Worm (Caenorhabditis elegans) whole organism, L4 larva: ENCODE results near the gene T25B6.4.

Experiments
- ama-1 ChIP-seq: fragments of 150-350 bp; optimal IDR thresholded peaks from 2 replicates; lab custom pipeline; 2014; ENCODE audit warnings: inconsistent platforms, mixed read lengths
- hlh-30 ChIP-seq: sonication (generic microtip); optimal IDR thresholded peaks from 2 replicates; lab custom pipeline; 2017; ENCODE audit warnings: antibody characterized with exemption, mild to moderate bottlenecking, missing genetic modification characterization, missing compliant biosample characterization; ENCODE audit not compliant: insufficient read depth
- mes-2 ChIP-seq: sonication (generic microtip); optimal IDR thresholded peaks from 2 replicates; lab custom pipeline; 2016; ENCODE audit warnings: missing genotype, mild to moderate bottlenecking, missing genetic modification characterization, missing compliant biosample characterization; ENCODE audit not compliant: poor library complexity, severe bottlenecking
- sdz-12 ChIP-seq: fragments of 200-800 bp; sonication (Bioruptor generic); optimal IDR thresholded peaks from 2 replicates; lab custom pipeline; 2018; ENCODE audit warnings: mild to moderate bottlenecking, missing genetic modification characterization, missing compliant biosample characterization
- skn-1 ChIP-seq: fragments of 150-350 bp; optimal IDR thresholded peaks from 2 replicates; lab custom pipeline; 2014; ENCODE audit warnings: missing biosample characterization, missing genetic modification characterization
- spr-1 ChIP-seq: sonication (generic microtip); optimal IDR thresholded peaks from 2 replicates; lab custom pipeline; 2016; ENCODE audit warnings: mild to moderate bottlenecking, missing genetic modification characterization, missing compliant biosample characterization
- unc-130 ChIP-seq: sonication (generic microtip); optimal IDR thresholded peaks from 2 replicates; lab custom pipeline; 2016; ENCODE audit warnings: missing genetic modification reagents, missing genetic modification characterization, missing compliant biosample characterization
- unc-62 ChIP-seq, 3 experiments: fragments of 150-350 bp in 1 of 3; sonication (generic microtip); optimal IDR thresholded peaks in 2 of 3; peaks in 1 of 3; 1 replicate in 1 of 3; 2 replicates in 2 of 3; lab custom pipeline; 2014 to 2017; ENCODE audit warnings: missing biosample characterization in 3 of 3, missing genetic modification characterization in 3 of 3, missing genetic modification reagents in 3 of 3, missing genotype in 1 of 3

DNA sequence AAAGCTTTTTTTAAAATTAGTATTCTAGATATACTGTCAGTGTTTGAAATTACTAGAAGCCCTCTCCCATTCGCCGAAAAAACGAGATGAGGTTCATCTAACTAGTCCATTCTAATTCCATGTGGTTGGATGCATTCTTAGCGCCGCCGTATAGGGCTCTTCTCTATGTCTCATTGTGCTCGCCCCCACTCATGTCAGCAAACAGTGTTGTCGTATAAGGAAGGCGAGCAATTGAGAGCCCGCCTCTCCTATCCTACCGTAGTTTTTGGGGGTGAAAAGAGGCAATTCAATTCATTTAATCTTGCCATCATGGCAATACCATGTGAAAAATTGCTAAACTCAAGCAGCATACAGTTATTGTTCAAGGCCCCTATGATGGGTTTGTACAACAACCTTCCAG is 33.1 kb downstream of the T25B6.4 start, which contains the start of gene F47E1.20:
- TF ChIP-seq skn-1 (tag; lab: Kevin White, UChicago) (no peak), unc-130 (no peak), ama-1 (lab: Kevin White, UChicago) (no peak), spr-1 (tag; lab: Kevin White, UChicago) (no peak), sdz-12 (GFP tag; lab: Kevin White, UChicago) (no peak), hlh-30 (tag; lab: Kevin White, UChicago) (no peak), mes-2 (tag; lab: Kevin White, UChicago) (no peak), unc-62 (GFP tag; optimal IDR thresholded peaks at IDR 0.05 in 1 of 2; lab: Kevin White, UChicago) (no peak), unc-62 (tag; optimal IDR thresholded peaks at IDR 0.05; lab: Kevin White, UChicago) (no peak)
